Fruit fly (Drosophila melanogaster) whole organism, adult: ENCODE results near the gene Mhcl.
A peak's percentile ranks its signal among the peaks of the same experiment; 100 is the strongest.

ENCODE experiments used
- CG11617 ChIP-seq: fragments of 200-800 bp; sonication (Bioruptor generic); optimal IDR thresholded peaks from 2 replicates; lab custom pipeline; 2017; ENCODE audit warnings: mild to moderate bottlenecking, missing biosample characterization, missing genetic modification reagents, missing genetic modification characterization
- CG12768 ChIP-seq: fragments of 200-800 bp; sonication (Bioruptor generic); optimal IDR thresholded peaks from 2 replicates; lab custom pipeline; 2017; ENCODE audit warnings: missing biosample characterization, missing genetic modification characterization, mild to moderate bottlenecking, moderate library complexity, missing genetic modification reagents
- CG14711 ChIP-seq: fragments of 200-800 bp; sonication (Bioruptor generic); optimal IDR thresholded peaks from 2 replicates; lab custom pipeline; 2018; ENCODE audit warnings: missing biosample characterization, mild to moderate bottlenecking, missing genetic modification characterization, moderate library complexity
- CG1620 ChIP-seq: fragments of 200-800 bp; sonication (Bioruptor generic); optimal IDR thresholded peaks from 2 replicates; lab custom pipeline; 2016; ENCODE audit warnings: missing biosample characterization, missing genetic modification characterization
- CG33017 ChIP-seq: fragments of 200-800 bp; sonication (Bioruptor generic); optimal IDR thresholded peaks from 2 replicates; lab custom pipeline; 2018; ENCODE audit warnings: missing biosample characterization, mild to moderate bottlenecking, missing genetic modification characterization, moderate library complexity
- CG5204 ChIP-seq: fragments of 200-800 bp; sonication (Bioruptor generic); optimal IDR thresholded peaks from 2 replicates; lab custom pipeline; 2016; ENCODE audit warnings: missing biosample characterization, missing genetic modification characterization
- CG7045 ChIP-seq: fragments of 200-800 bp; sonication (Bioruptor generic); optimal IDR thresholded peaks from 2 replicates; lab custom pipeline; 2017; ENCODE audit warnings: missing biosample characterization, mild to moderate bottlenecking, missing genetic modification characterization
- CG7101 ChIP-seq: fragments of 200-800 bp; sonication (Bioruptor generic); optimal IDR thresholded peaks from 2 replicates; lab custom pipeline; 2018; ENCODE audit warnings: missing biosample characterization, mild to moderate bottlenecking, missing genetic modification characterization, moderate library complexity
- Clk ChIP-seq: fragments of 200-800 bp; sonication (Bioruptor generic); optimal IDR thresholded peaks from 2 replicates; lab custom pipeline; 2017; ENCODE audit warnings: missing biosample characterization, missing genetic modification characterization
- Crg-1 ChIP-seq: fragments of 200-800 bp; sonication (Bioruptor generic); optimal IDR thresholded peaks from 2 replicates; lab custom pipeline; 2016; ENCODE audit warnings: missing biosample characterization, missing genetic modification characterization
- Hr96 ChIP-seq: fragments of 200-800 bp; sonication (Bioruptor generic); optimal IDR thresholded peaks from 2 replicates; lab custom pipeline; 2016; ENCODE audit warnings: missing biosample characterization, missing genetic modification characterization
- Mnt ChIP-seq: fragments of 200-800 bp; sonication (Bioruptor generic); optimal IDR thresholded peaks from 2 replicates; lab custom pipeline; 2016; ENCODE audit warnings: missing biosample characterization, mild to moderate bottlenecking, missing genetic modification characterization
- bab1 ChIP-seq: fragments of 200-800 bp; sonication (Bioruptor generic); optimal IDR thresholded peaks from 3 replicates; lab custom pipeline; 2019; ENCODE audit warnings: missing biosample characterization, mild to moderate bottlenecking, missing genetic modification characterization, moderate library complexity
- cic ChIP-seq: fragments of 200-800 bp; sonication (Bioruptor generic); optimal IDR thresholded peaks from 2 replicates; lab custom pipeline; 2017; ENCODE audit warnings: missing biosample characterization, mild to moderate bottlenecking, missing genetic modification characterization, moderate library complexity
- cnc ChIP-seq, 2 experiments: fragments of >200 bp; optimal IDR thresholded peaks; 2 replicates each; lab custom pipeline; 2017
- kay ChIP-seq: fragments of 200-800 bp; sonication (Bioruptor generic); peaks from one replicate; lab custom pipeline; 2016; ENCODE audit warnings: missing biosample characterization, missing genetic modification characterization, borderline replicate concordance
- ovo ChIP-seq: fragments of 200-800 bp; sonication (Bioruptor generic); optimal IDR thresholded peaks from 2 replicates; lab custom pipeline; 2016; ENCODE audit warnings: missing biosample characterization, missing genetic modification characterization
- pad ChIP-seq: fragments of 200-800 bp; sonication (Bioruptor generic); optimal IDR thresholded peaks from 3 replicates; lab custom pipeline; 2017; ENCODE audit warnings: missing biosample characterization, missing genetic modification characterization, mild to moderate bottlenecking, moderate library complexity, missing genetic modification reagents
- tj ChIP-seq: fragments of 200-800 bp; sonication (Bioruptor generic); optimal IDR thresholded peaks from 3 replicates; lab custom pipeline; 2017; ENCODE audit warnings: missing biosample characterization, mild to moderate bottlenecking, missing genetic modification characterization, moderate library complexity
- toe ChIP-seq: fragments of 200-800 bp; sonication (Bioruptor generic); optimal IDR thresholded peaks from 2 replicates; lab custom pipeline; 2016; ENCODE audit warnings: missing biosample characterization, missing genetic modification characterization

The Mhcl gene

DNA sequence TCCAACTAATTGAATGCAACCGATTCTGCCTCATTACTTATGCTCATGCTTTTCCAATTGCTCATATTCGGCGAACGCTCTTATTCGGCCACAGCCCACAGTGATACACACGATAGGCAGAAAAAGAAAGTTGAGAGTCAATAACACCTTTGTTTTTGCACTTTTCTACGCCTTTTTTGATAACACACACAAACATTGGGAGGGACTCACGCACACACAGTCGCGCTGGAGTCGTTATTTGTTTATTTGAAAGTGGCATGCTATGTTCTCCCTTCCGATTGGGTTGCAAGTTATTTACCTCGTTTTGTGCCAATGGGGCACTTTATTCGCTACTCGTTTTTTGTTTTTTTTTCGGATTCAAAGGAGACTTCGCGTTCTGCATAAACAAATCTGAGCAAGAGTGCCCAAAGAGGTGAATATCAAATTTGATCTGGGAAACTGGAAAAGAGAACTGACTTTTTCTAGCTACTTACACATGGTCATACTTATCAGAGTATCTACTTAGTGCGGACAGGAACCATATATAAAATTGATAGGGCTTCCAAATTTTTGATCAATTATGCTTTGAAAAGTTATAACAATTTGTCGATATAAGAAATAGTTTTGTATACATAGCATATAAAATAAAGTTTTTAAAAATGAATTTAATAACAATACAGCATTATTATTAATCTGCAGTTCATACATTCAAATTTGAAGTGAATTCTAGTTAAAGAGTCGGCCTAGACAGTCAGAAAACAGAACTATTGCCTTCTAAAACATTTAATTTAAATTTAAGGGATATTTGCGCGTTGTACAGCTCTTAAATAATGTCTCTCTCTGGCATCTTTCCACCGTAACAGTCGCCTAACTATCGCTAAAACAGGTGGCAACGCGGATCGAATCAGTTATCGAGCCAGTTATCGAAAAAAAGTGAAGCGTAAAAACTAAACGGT is at the start of gene Mhcl, which contains the start of gene Akt:
Gene Mhcl (minus strand): TSS at position 429 of the 935 bp plus-strand sequence.
Gene Akt (plus strand): TSS at position 896 of the 935 bp plus-strand sequence.
- TF ChIP-seq ovo (GFP tag; lab: Kevin White, UChicago) = peak; percentile 66
- TF ChIP-seq CG5204 (GFP tag; lab: Kevin White, UChicago) = no peak
- TF ChIP-seq CG33017 = no peak
- peak; percentile 14 for TF ChIP-seq CG1620
- peak; percentile 53 for TF ChIP-seq toe (GFP tag; lab: Kevin White, UChicago)
- TF ChIP-seq Hr96 (GFP tag; lab: Kevin White, UChicago) = peak; percentile 35

dm6 chr3R:16146632-16147453 is 48.3 kb upstream of the Mhcl start, which contains the start of the genes Mic26-27 and CG5916:
TSS of gene Mic26-27 (minus strand) at chr3R:16146855.
TSS of gene CG5916 (plus strand) at chr3R:16147029.
- TF ChIP-seq tj (GFP tag; lab: Kevin White, UChicago) (peak; percentile 71), bab1 (GFP tag; lab: Kevin White, UChicago) (peak; percentile 97), CG11617 (GFP tag; lab: Kevin White, UChicago) (peak; percentile 79), cnc (optimal IDR thresholded peaks at IDR 0.05; lab: Kevin White, UChicago) (no peak), kay (GFP tag; lab: Kevin White, UChicago) (no peak), pad (GFP tag; lab: Kevin White, UChicago) (peak; percentile 46), Hr96 (GFP tag; lab: Kevin White, UChicago) (peak; percentile 71), CG14711 (tag; lab: Kevin White, UChicago) (peak; percentile 32), CG33017 (peak; percentile 22), Clk (GFP tag; lab: Kevin White, UChicago) (peak; percentile 66), Crg-1 (GFP tag; lab: Kevin White, UChicago) (peak; percentile 17), ovo (GFP tag; lab: Kevin White, UChicago) (peak; percentile 85), CG7101 (tag; lab: Kevin White, UChicago) (peak; percentile 18), CG5204 (GFP tag; lab: Kevin White, UChicago) (peak; percentile 29), Mnt (GFP tag; lab: Kevin White, UChicago) (peak; percentile 90), CG7045 (peak; percentile 13), cic (GFP tag; lab: Kevin White, UChicago) (no peak), toe (GFP tag; lab: Kevin White, UChicago) (peak; percentile 82), CG1620 (peak; percentile 73), CG12768 (GFP tag; lab: Kevin White, UChicago) (no peak)

DNA sequence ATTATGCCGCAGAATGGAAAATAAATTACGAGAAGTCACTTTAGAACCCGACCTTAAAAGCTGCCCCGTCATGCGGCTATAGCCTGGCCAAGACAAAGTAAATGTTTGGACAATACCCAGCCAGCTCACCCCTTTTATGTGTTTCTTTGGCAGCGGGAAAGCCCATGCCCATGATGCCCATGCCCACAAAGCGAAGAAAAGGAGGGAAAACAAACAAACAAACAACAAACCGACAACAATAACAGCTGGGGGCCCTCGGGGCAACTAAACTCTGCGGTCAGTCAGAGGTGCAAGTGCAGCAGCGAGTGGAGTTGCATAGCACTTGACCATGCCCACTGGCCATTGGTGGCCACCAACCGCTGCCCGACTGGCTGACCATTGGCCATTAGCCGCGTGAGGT is 37.1 kb upstream of the Mhcl start:
- no peak for TF ChIP-seq ovo (GFP tag; lab: Kevin White, UChicago)
- TF ChIP-seq CG1620 = no peak
- TF ChIP-seq cnc (optimal IDR thresholded peaks at IDR 0.05; lab: Kevin White, UChicago) = no peak
- TF ChIP-seq CG14711 (tag; lab: Kevin White, UChicago) = no peak
- TF ChIP-seq bab1 (GFP tag; lab: Kevin White, UChicago) = no peak
- TF ChIP-seq CG7045 = no peak
- TF ChIP-seq CG33017 = no peak
- TF ChIP-seq Clk (GFP tag; lab: Kevin White, UChicago) = no peak
- TF ChIP-seq tj (GFP tag; lab: Kevin White, UChicago) = no peak

DNA sequence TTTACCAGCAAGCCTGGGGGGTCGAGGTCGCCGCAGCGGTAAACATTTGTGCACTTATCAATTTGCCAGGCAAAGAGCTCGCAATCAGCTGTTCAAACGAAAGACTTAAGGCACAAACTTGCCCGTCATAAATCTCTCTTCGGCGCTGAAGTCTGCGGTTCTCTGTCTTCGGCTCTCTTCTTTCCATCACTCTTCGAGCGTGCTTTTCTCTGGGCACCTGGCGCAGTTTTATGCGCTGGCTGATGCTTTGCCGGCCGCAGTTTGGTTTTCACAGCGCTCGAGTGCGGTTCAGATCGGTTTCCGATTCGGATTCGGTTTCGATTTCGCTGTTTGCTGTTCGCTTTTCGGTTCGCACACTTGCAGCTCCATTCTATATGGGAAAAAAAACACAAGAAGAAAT is 29.9 kb upstream of the Mhcl start:
- no peak for TF ChIP-seq CG11617 (GFP tag; lab: Kevin White, UChicago)

DNA sequence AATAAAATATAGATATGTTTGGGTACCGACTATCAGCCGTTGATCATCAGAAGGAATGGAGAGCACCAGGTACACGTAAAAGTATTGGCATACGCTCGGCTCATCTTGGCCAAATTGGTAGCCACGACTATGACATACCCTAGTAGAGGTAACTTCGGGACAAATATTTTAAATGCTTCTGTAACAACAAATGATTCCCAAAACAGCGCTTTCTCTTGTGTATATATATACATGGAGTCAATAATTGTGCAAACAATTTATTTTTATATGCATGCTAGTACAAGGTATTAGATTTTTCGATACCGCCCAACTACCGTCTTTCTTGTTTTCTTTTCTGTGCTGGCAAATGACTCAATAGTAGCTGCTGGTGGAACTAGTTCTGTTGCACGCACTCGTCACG is 20.9 kb upstream of the Mhcl start:
- TF ChIP-seq Clk (GFP tag; lab: Kevin White, UChicago) (no peak), pad (GFP tag; lab: Kevin White, UChicago) (no peak), CG14711 (tag; lab: Kevin White, UChicago) (no peak), toe (GFP tag; lab: Kevin White, UChicago) (no peak), ovo (GFP tag; lab: Kevin White, UChicago) (no peak), tj (GFP tag; lab: Kevin White, UChicago) (no peak), cic (GFP tag; lab: Kevin White, UChicago) (no peak), Hr96 (GFP tag; lab: Kevin White, UChicago) (no peak), kay (GFP tag; lab: Kevin White, UChicago) (no peak), CG5204 (GFP tag; lab: Kevin White, UChicago) (no peak), CG33017 (no peak)

DNA sequence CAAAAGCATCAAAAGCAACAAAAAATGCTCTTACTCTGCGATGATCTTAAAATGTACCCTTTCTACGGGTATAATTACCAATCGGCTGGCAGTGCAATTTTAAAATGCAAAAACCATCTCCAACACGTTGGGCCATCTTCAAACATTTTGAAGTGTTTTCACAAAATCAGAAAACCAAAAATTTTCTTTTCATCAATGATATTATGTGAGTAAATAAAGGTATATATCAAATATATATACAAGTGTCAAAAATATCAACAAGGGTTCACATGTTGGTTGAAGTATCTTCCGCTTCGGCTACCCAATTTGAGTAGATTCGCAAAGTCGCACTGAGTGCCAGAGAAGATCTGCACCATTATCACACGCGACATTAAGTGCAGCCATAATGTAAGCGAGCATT is 18.8 kb upstream of the Mhcl start:
- no peak for TF ChIP-seq Hr96 (GFP tag; lab: Kevin White, UChicago)
- no peak for TF ChIP-seq CG5204 (GFP tag; lab: Kevin White, UChicago)
- no peak for TF ChIP-seq toe (GFP tag; lab: Kevin White, UChicago)
- no peak for TF ChIP-seq cnc (optimal IDR thresholded peaks at IDR 0.05; lab: Kevin White, UChicago)
- TF ChIP-seq CG7045 = no peak
- TF ChIP-seq cic (GFP tag; lab: Kevin White, UChicago) = no peak
- no peak for TF ChIP-seq ovo (GFP tag; lab: Kevin White, UChicago)
- no peak for TF ChIP-seq CG14711 (tag; lab: Kevin White, UChicago)
- TF ChIP-seq pad (GFP tag; lab: Kevin White, UChicago) = no peak
- no peak for TF ChIP-seq Crg-1 (GFP tag; lab: Kevin White, UChicago)
- no peak for TF ChIP-seq CG12768 (GFP tag; lab: Kevin White, UChicago)
